Fruit fly (Drosophila melanogaster): ENCODE measurements around the gene Rab3-GEF.

- no peak for TF ChIP-seq CG33017 (tag; optimal IDR thresholded peaks at IDR 0.05)
- TF ChIP-seq Clk (GFP tag; optimal IDR thresholded peaks at IDR 0.05): no peak
- no peak for TF ChIP-seq bab1 (GFP tag; optimal IDR thresholded peaks at IDR 0.05)
- no peak for TF ChIP-seq Crg-1 (GFP tag; optimal IDR thresholded peaks at IDR 0.05)
- peak; percentile 50 for TF ChIP-seq tj (GFP tag; optimal IDR thresholded peaks at IDR 0.05)
- no peak for TF ChIP-seq ovo (GFP tag; optimal IDR thresholded peaks at IDR 0.05)
Measured at dm6 chrX:15125496-15125895, 36.0 kb downstream of the Rab3-GEF start, which contains the start of gene drd.
